Worm (Caenorhabditis elegans): ENCODE measurements around the gene F25B5.6.

The F25B5.6 gene

ce11 chrIII:5906749-5907148 lies 41.8 kb downstream of the F25B5.6 start, which contains the start of gene erd-2.2:
Gene erd-2.2 (plus strand): TSS chrIII:5907049.
- no peak for TF ChIP-seq ceh-32 (tag; optimal IDR thresholded peaks at IDR 0.05; ENCODE audit: poor library complexity)
- no peak for TF ChIP-seq daf-16 (GFP tag; optimal IDR thresholded peaks at IDR 0.05)
- TF ChIP-seq daf-16 (tag; optimal IDR thresholded peaks at IDR 0.05) = peak; percentile 62

- TF ChIP-seq snpc-4 (tag; optimal IDR thresholded peaks at IDR 0.05) (no peak), lsy-2 (tag; optimal IDR thresholded peaks at IDR 0.05) (peak in 1 of 2 experiments; percentile 43), daf-12 (tag; optimal IDR thresholded peaks at IDR 0.05) (no peak), dmd-6 (GFP tag; IDR thresholded peaks at IDR 0.05) (0 out of 2 replicates have a peak, but pooled peaks have one; percentile 7), lin-38 (GFP tag; IDR thresholded peaks at IDR 0.05) (no peak), hlh-30 (tag; optimal IDR thresholded peaks at IDR 0.05; ENCODE audit: insufficient read depth) (peak; percentile 16), dve-1 (tag; optimal IDR thresholded peaks at IDR 0.05; ENCODE audit: insufficient read depth) (peak; percentile 30), dmd-9 (GFP tag; IDR thresholded peaks at IDR 0.05) (no peak), hmg-1.1 (GFP tag; IDR thresholded peaks at IDR 0.05) (peak; percentile 39; the same call in 1 of the 2 replicates), hlh-11 (tag; optimal IDR thresholded peaks at IDR 0.05) (peak; percentile 12), mdl-1 (tag; optimal IDR thresholded peaks at IDR 0.05) (no peak), mes-2 (tag; optimal IDR thresholded peaks at IDR 0.05; ENCODE audit: poor library complexity, severe bottlenecking) (peak; percentile 64), mep-1 (tag; optimal IDR thresholded peaks at IDR 0.05) (peak; percentile 12), R02D3.7 (tag; optimal IDR thresholded peaks at IDR 0.05) (no peak)
Measured at ce11 chrIII:5906059-5906458, 42.5 kb downstream of the F25B5.6 start, which contains the start of gene dpff-1. Gene dpff-1 (minus strand): TSS chrIII:5906346.

- TF ChIP-seq mes-2 (tag; optimal IDR thresholded peaks at IDR 0.05; ENCODE audit: poor library complexity, severe bottlenecking) = no peak
- no peak for TF ChIP-seq lin-39 (tag; optimal IDR thresholded peaks at IDR 0.05)
- no peak for TF ChIP-seq spr-1 (tag; optimal IDR thresholded peaks at IDR 0.05)
- no peak for TF ChIP-seq zag-1 (tag; optimal IDR thresholded peaks at IDR 0.05)
- TF ChIP-seq lin-15B (tag; optimal IDR thresholded peaks at IDR 0.05) = no peak
- TF ChIP-seq F49E8.2 (tag; optimal IDR thresholded peaks at IDR 0.05; ENCODE audit: borderline replicate concordance) = no peak
- no peak for TF ChIP-seq hif-1 (tag; optimal IDR thresholded peaks at IDR 0.05)
- no peak for TF ChIP-seq snpc-4 (tag; optimal IDR thresholded peaks at IDR 0.05)
- TF ChIP-seq egl-43 (GFP tag; IDR thresholded peaks at IDR 0.05) = no peak
- TF ChIP-seq nhr-6 (tag; optimal IDR thresholded peaks at IDR 0.05) = no peak
- no peak for TF ChIP-seq ceh-44 (GFP tag; IDR thresholded peaks at IDR 0.05)
- TF ChIP-seq fkh-10 (GFP tag; optimal IDR thresholded peaks at IDR 0.05) = no peak
- no peak for TF ChIP-seq ceh-28 (tag; optimal IDR thresholded peaks at IDR 0.05)
Measured at ce11 chrIII:5902558-5902957, 46.0 kb downstream of the F25B5.6 start.

ce11 chrIII:5900709-5901108 lies 47.8 kb downstream of the F25B5.6 start:
- TF ChIP-seq F44E2.7 (GFP tag; IDR thresholded peaks at IDR 0.05) (no peak), lin-29 (GFP tag; IDR thresholded peaks at IDR 0.05) (no peak), daf-19 (GFP tag; conservative IDR thresholded peaks at IDR 0.05) (no peak), dve-1 (tag; optimal IDR thresholded peaks at IDR 0.05; ENCODE audit: insufficient read depth) (peak; percentile 52), cey-2 (tag; optimal IDR thresholded peaks at IDR 0.05; ENCODE audit: borderline replicate concordance, insufficient read depth) (no peak), spr-3 (GFP tag; optimal IDR thresholded peaks at IDR 0.05) (no peak), nhr-102 (tag; optimal IDR thresholded peaks at IDR 0.05) (no peak), hlh-30 (tag; optimal IDR thresholded peaks at IDR 0.05; ENCODE audit: insufficient read depth) (no peak), dmd-6 (GFP tag; IDR thresholded peaks at IDR 0.05) (no peak), F49E8.2 (tag; optimal IDR thresholded peaks at IDR 0.05; ENCODE audit: borderline replicate concordance) (no peak), lin-38 (GFP tag; IDR thresholded peaks at IDR 0.05) (no peak), jun-1 (tag; optimal IDR thresholded peaks at IDR 0.05) (no peak), nhr-28 (tag; optimal IDR thresholded peaks at IDR 0.05) (peak; percentile 10), tag-97 (GFP tag; IDR thresholded peaks at IDR 0.05) (no peak), set-16 (GFP tag; IDR thresholded peaks at IDR 0.05) (no peak), nhr-6 (tag; optimal IDR thresholded peaks at IDR 0.05) (peak; percentile 96), lin-1 (GFP tag; IDR thresholded peaks at IDR 0.05) (no peak), ceh-32 (tag; optimal IDR thresholded peaks at IDR 0.05; ENCODE audit: poor library complexity) (no peak), nhr-41 (GFP tag; IDR thresholded peaks at IDR 0.05) (no peak), nhr-237 (tag; optimal IDR thresholded peaks at IDR 0.05) (no peak), T20F7.1 (GFP tag; optimal IDR thresholded peaks at IDR 0.05) (no peak), daf-16 (GFP tag; optimal IDR thresholded peaks at IDR 0.05) (no peak), daf-16 (tag; optimal IDR thresholded peaks at IDR 0.05) (peak; percentile 18), fkh-10 (GFP tag; optimal IDR thresholded peaks at IDR 0.05) (no peak), lsy-2 (tag; optimal IDR thresholded peaks at IDR 0.05) (peak in 1 of 2 experiments; percentile 58), dmd-8 (GFP tag; IDR thresholded peaks at IDR 0.05) (no peak), D1046.2 (GFP tag; IDR thresholded peaks at IDR 0.05) (no peak)
